Fruit fly (Drosophila melanogaster): ENCODE data around the gene nullo.

Gene nullo

DNA sequence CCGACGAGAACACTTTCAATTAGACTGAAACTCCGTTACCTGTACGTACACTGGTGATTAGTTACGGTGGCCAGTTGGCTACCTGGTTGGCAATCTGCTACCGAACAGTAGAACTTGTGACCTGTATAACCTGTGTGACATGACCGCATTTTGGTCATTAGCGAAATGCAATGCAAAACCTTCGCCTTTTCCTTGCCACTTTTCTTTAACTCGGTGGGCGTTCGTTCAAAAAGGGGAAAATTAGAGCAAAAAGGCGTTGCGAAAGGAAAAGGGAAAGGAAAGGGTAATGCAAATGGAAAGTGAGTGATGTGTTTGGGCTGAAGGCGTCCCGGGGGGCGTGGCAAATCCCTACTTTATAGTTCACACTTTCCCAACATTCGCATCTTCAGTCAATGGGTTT lies 9.7 kb downstream of the nullo start (continued):
- TF ChIP-seq pho (GFP tag; optimal IDR thresholded peaks at IDR 0.05): no peak
- no peak for TF ChIP-seq CG6765 (GFP tag; optimal IDR thresholded peaks at IDR 0.05)
- TF ChIP-seq ind (GFP tag; optimal IDR thresholded peaks at IDR 0.05): no peak
- no peak for TF ChIP-seq CG42726 (GFP tag; IDR thresholded peaks at IDR 0.05; ENCODE audit: partially characterized antibody)
- TF ChIP-seq Hand (GFP tag; optimal IDR thresholded peaks at IDR 0.05): no peak
- peak; percentile 61 for TF ChIP-seq CG15479 (GFP tag; optimal IDR thresholded peaks at IDR 0.05)
- peak in 1 of 2 experiments; percentile 77 for TF ChIP-seq tll (GFP tag; optimal IDR thresholded peaks at IDR 0.05)
- no peak for TF ChIP-seq bsh (GFP tag; optimal IDR thresholded peaks at IDR 0.05)
- no peak for TF ChIP-seq CG7839 (tag; optimal IDR thresholded peaks at IDR 0.05)
- no peak for TF ChIP-seq Hsf (GFP tag; optimal IDR thresholded peaks at IDR 0.05)
- no peak for TF ChIP-seq Lhr (GFP tag; optimal IDR thresholded peaks at IDR 0.05)
- TF ChIP-seq ssp (GFP tag; IDR thresholded peaks at IDR 0.05): no peak

dm6 chrX:7063563-7063962 lies 14.3 kb downstream of the nullo start:
- peak; percentile 18 for TF ChIP-seq CG18599 (GFP tag; optimal IDR thresholded peaks at IDR 0.05)
- no peak for TF ChIP-seq CG6272 (GFP tag; IDR thresholded peaks at IDR 0.05)
- no peak for TF ChIP-seq CG16815 (GFP tag; optimal IDR thresholded peaks at IDR 0.05)
- no peak for TF ChIP-seq Pdp1 (GFP tag; optimal IDR thresholded peaks at IDR 0.05)
- TF ChIP-seq CG1603 (tag; optimal IDR thresholded peaks at IDR 0.05): peak; percentile 18
- no peak for TF ChIP-seq her (GFP tag; optimal IDR thresholded peaks at IDR 0.05)
- no peak for TF ChIP-seq D19B (GFP tag; optimal IDR thresholded peaks at IDR 0.05)
- TF ChIP-seq row (GFP tag; IDR thresholded peaks at IDR 0.05): peak; percentile 26; the same call in 1 of the 3 replicates
- TF ChIP-seq CG11723 (GFP tag; optimal IDR thresholded peaks at IDR 0.05): no peak
- no peak for TF ChIP-seq Doc3 (GFP tag; IDR thresholded peaks at IDR 0.05; ENCODE audit: partially characterized antibody)
- TF ChIP-seq CG31365 (tag; optimal IDR thresholded peaks at IDR 0.05): no peak
- TF ChIP-seq kah (GFP tag; optimal IDR thresholded peaks at IDR 0.05): no peak
- TF ChIP-seq slp2 (GFP tag; optimal IDR thresholded peaks at IDR 0.05): no peak
- TF ChIP-seq CG1233 (GFP tag; optimal IDR thresholded peaks at IDR 0.05): no peak
- TF ChIP-seq CG14050 (GFP tag; IDR thresholded peaks at IDR 0.05): no peak
- TF ChIP-seq nerfin-1 (tag; optimal IDR thresholded peaks at IDR 0.05): no peak
- no peak for TF ChIP-seq Dip2 (GFP tag; IDR thresholded peaks at IDR 0.05)
- no peak for TF ChIP-seq grau (tag; optimal IDR thresholded peaks at IDR 0.05)
- TF ChIP-seq Dbx (GFP tag; IDR thresholded peaks at IDR 0.05): no peak
- TF ChIP-seq CG6683 (GFP tag; optimal IDR thresholded peaks at IDR 0.05): no peak
- no peak for TF ChIP-seq Fer1 (GFP tag; optimal IDR thresholded peaks at IDR 0.05)
- TF ChIP-seq Hand (GFP tag; optimal IDR thresholded peaks at IDR 0.05): peak; percentile 3
- no peak for TF ChIP-seq chif (GFP tag; optimal IDR thresholded peaks at IDR 0.05)
- no peak for TF ChIP-seq ATbp (GFP tag; optimal IDR thresholded peaks at IDR 0.05)
- TF ChIP-seq CG11504 (tag; optimal IDR thresholded peaks at IDR 0.05): peak; percentile 15
- peak; percentile 16 for TF ChIP-seq dmrt99B (tag; optimal IDR thresholded peaks at IDR 0.05)
- TF ChIP-seq CG10366 (GFP tag; IDR thresholded peaks at IDR 0.05): no peak
- TF ChIP-seq lola (GFP tag; optimal IDR thresholded peaks at IDR 0.05): no peak
- TF ChIP-seq lmd (GFP tag; IDR thresholded peaks at IDR 0.05): peak; percentile 32; the same call in 1 of the 2 replicates
- TF ChIP-seq sob (GFP tag; IDR thresholded peaks at IDR 0.05): no peak
- TF ChIP-seq Hr3 (GFP tag; optimal IDR thresholded peaks at IDR 0.05): no peak
- no peak for TF ChIP-seq Camta (GFP tag; optimal IDR thresholded peaks at IDR 0.05)
- TF ChIP-seq CG17361 (GFP tag; IDR thresholded peaks at IDR 0.05): no peak
- TF ChIP-seq CG2889 (GFP tag; IDR thresholded peaks at IDR 0.05): no peak
- no peak for TF ChIP-seq bcd (GFP tag; optimal IDR thresholded peaks at IDR 0.05)
- no peak for TF ChIP-seq CG17612 (GFP tag; IDR thresholded peaks at IDR 0.05)
- peak; percentile 4 for TF ChIP-seq CG2120 (GFP tag; optimal IDR thresholded peaks at IDR 0.05)
- no peak for TF ChIP-seq croc (GFP tag; conservative IDR thresholded peaks at IDR 0.05)
- peak; percentile 1 for TF ChIP-seq CG12769 (tag; optimal IDR thresholded peaks at IDR 0.05)
